Worm (Caenorhabditis elegans) whole organism, midembryonic: ENCODE data around the gene W06F12.2.

Experiments used
- T22C8.4 ChIP-seq: fragments of 200-800 bp; sonication (Bioruptor generic); IDR thresholded peaks from 2 replicates; pipeline ENCODE4 v1.3.6; 2022; ENCODE audit warnings: missing genetic modification characterization, missing compliant biosample characterization
- cog-1 ChIP-seq: sonication (generic microtip); optimal IDR thresholded peaks from 2 replicates; lab custom pipeline; 2016; ENCODE audit warnings: missing genetic modification characterization, missing compliant biosample characterization
- flt-1 ChIP-seq: fragments of 200-800 bp; sonication (Bioruptor generic); IDR thresholded peaks from 2 replicates; pipeline ENCODE4 v1.3.6; 2022; ENCODE audit warnings: missing genetic modification characterization, missing compliant biosample characterization
- klf-2 ChIP-seq: fragments of 200-800 bp; sonication (Bioruptor generic); conservative IDR thresholded peaks from 2 replicates; pipeline ENCODE4 v1.3.6; 2022; ENCODE audit warnings: missing genetic modification reagents, missing genetic modification characterization, missing compliant biosample characterization
- med-1 ChIP-seq: sonication (generic microtip); optimal IDR thresholded peaks from 2 replicates; lab custom pipeline; 2017; ENCODE audit warnings: missing genetic modification characterization, mild to moderate bottlenecking, missing compliant biosample characterization, antibody characterized with exemption, missing genetic modification reagents; ENCODE audit not compliant: insufficient read depth
- ref-1 ChIP-seq: fragments of 200-800 bp; sonication (Bioruptor generic); conservative IDR thresholded peaks from 2 replicates; pipeline ENCODE4 v1.3.6; 2022; ENCODE audit warnings: missing genetic modification reagents, missing genetic modification characterization, missing compliant biosample characterization
- ztf-23 ChIP-seq: fragments of 200-800 bp; sonication (Bioruptor generic); IDR thresholded peaks from 2 replicates; pipeline ENCODE4 v1.3.6; 2022; ENCODE audit warnings: missing genetic modification reagents, missing genetic modification characterization, missing compliant biosample characterization
- ztf-29 ChIP-seq: fragments of 200-800 bp; sonication (Bioruptor generic); IDR thresholded peaks from 2 replicates; pipeline ENCODE4 v1.3.6; 2022; ENCODE audit warnings: missing genetic modification reagents, missing genetic modification characterization, missing compliant biosample characterization

DNA sequence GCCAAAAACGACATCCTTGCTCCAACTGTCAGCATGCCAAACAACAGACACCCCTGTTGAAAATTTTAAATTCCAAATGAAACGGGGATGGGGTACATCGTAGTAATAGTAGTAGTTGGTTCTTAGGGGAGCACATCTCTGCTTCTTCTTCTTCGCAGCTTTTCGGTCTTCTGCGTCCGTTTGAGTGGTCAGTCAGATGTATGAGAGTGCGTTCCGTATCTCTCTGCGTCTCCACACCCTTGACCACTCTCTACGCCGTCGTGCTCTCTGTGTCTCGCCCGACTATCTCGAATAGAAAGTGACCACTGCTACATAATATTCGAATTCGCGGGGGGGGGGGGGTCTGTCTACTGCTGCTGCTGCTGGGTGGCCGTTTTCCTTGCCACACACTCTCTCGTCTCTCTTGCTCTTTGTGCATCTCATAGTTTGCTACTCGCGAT is 18.6 kb downstream of the W06F12.2 start:
- TF ChIP-seq T22C8.4 (GFP tag; lab: Robert Waterston, UW): no peak
- no peak for TF ChIP-seq klf-2 (GFP tag; lab: Robert Waterston, UW)
- no peak for TF ChIP-seq med-1 (GFP tag; lab: Kevin White, UChicago)
- peak; percentile 66 for TF ChIP-seq cog-1
- no peak for TF ChIP-seq ztf-23 (GFP tag; lab: Robert Waterston, UW)
- TF ChIP-seq ref-1 (GFP tag; lab: Robert Waterston, UW): no peak
- TF ChIP-seq ztf-29: no peak
- 0 out of 2 replicates have a peak, but pooled peaks have one; percentile 57 for TF ChIP-seq flt-1
